Fruit fly (Drosophila melanogaster) whole organism, prepupa: ENCODE measurements around the gene Orc5.

Source experiments
- Blimp-1 ChIP-seq: fragments of 200-800 bp; sonication (Bioruptor generic); optimal IDR thresholded peaks from 3 replicates; lab custom pipeline; 2017; ENCODE audit warnings: missing biosample characterization, missing genetic modification characterization, mild to moderate bottlenecking, moderate library complexity, missing genetic modification reagents
- CG10631 ChIP-seq: fragments of 200-800 bp; sonication (Bioruptor generic); optimal IDR thresholded peaks from 2 replicates; lab custom pipeline; 2016; ENCODE audit warnings: missing biosample characterization, missing genetic modification characterization
- CG10669 ChIP-seq: fragments of 200-800 bp; sonication (Bioruptor generic); optimal IDR thresholded peaks from 3 replicates; lab custom pipeline; 2018; ENCODE audit warnings: missing biosample characterization, mild to moderate bottlenecking, missing genetic modification characterization, moderate library complexity
- CG11294 ChIP-seq: fragments of 200-800 bp; sonication (Bioruptor generic); IDR thresholded peaks from 2 replicates; pipeline ENCODE4 v1.3.6; 2022; ENCODE audit warnings: missing biosample characterization, missing genetic modification characterization
- CG11762 ChIP-seq: fragments of 200-800 bp; sonication (Bioruptor generic); optimal IDR thresholded peaks from 3 replicates; lab custom pipeline; 2016; ENCODE audit warnings: missing biosample characterization, missing genetic modification characterization; ENCODE audit not compliant: insufficient read depth
- CG31627 ChIP-seq: fragments of 200-800 bp; sonication (Bioruptor generic); optimal IDR thresholded peaks from 3 replicates; lab custom pipeline; 2016; ENCODE audit warnings: missing biosample characterization, missing genetic modification characterization
- CG32006 ChIP-seq: fragments of 200-800 bp; sonication (Bioruptor generic); optimal IDR thresholded peaks from 3 replicates; lab custom pipeline; 2017; ENCODE audit warnings: missing biosample characterization, mild to moderate bottlenecking, missing genetic modification characterization
- CG3919 ChIP-seq: fragments of 200-800 bp; sonication (Bioruptor generic); optimal IDR thresholded peaks from 3 replicates; lab custom pipeline; 2016; ENCODE audit warnings: missing biosample characterization, missing genetic modification characterization
- CG4318 ChIP-seq: fragments of 200-800 bp; sonication (Bioruptor generic); optimal IDR thresholded peaks from 3 replicates; lab custom pipeline; 2017; ENCODE audit warnings: missing biosample characterization, mild to moderate bottlenecking, missing genetic modification characterization
- CG6163 ChIP-seq: fragments of 200-800 bp; sonication (Bioruptor generic); IDR thresholded peaks from 3 replicates; pipeline ENCODE4 v1.3.6; 2022; ENCODE audit warnings: missing biosample characterization, missing genetic modification characterization
- CG6276 ChIP-seq: fragments of 200-800 bp; sonication (Bioruptor generic); optimal IDR thresholded peaks from 2 replicates; lab custom pipeline; 2017; ENCODE audit warnings: missing biosample characterization, mild to moderate bottlenecking, missing genetic modification characterization
- CG6792 ChIP-seq: fragments of 200-800 bp; sonication (Bioruptor generic); optimal IDR thresholded peaks from 3 replicates; lab custom pipeline; 2016; ENCODE audit warnings: missing biosample characterization, missing genetic modification characterization
- CG6808 ChIP-seq: fragments of 200-800 bp; sonication (Bioruptor generic); optimal IDR thresholded peaks from 3 replicates; lab custom pipeline; 2017; ENCODE audit warnings: missing biosample characterization, missing genetic modification characterization, mild to moderate bottlenecking, moderate library complexity, missing genetic modification reagents
- CG6854 ChIP-seq: fragments of 200-800 bp; sonication (Bioruptor generic); optimal IDR thresholded peaks from 2 replicates; lab custom pipeline; 2017; ENCODE audit warnings: missing biosample characterization, mild to moderate bottlenecking, missing genetic modification characterization
- CG8319 ChIP-seq: fragments of 200-800 bp; sonication (Bioruptor generic); optimal IDR thresholded peaks from 3 replicates; lab custom pipeline; 2016; ENCODE audit warnings: missing biosample characterization, missing genetic modification characterization
- CG8632 ChIP-seq: fragments of 200-800 bp; sonication (Bioruptor generic); optimal IDR thresholded peaks from 3 replicates; lab custom pipeline; 2016; ENCODE audit warnings: missing biosample characterization, missing genetic modification characterization
- Eip93F ChIP-seq: fragments of 200-800 bp; sonication (Bioruptor generic); optimal IDR thresholded peaks from 2 replicates; lab custom pipeline; 2016; ENCODE audit warnings: missing biosample characterization, mild to moderate bottlenecking, missing genetic modification characterization
- Ets96B ChIP-seq: fragments of 200-800 bp; optimal IDR thresholded peaks from 2 replicates; lab custom pipeline; 2019; ENCODE audit warnings: missing biosample characterization, mild to moderate bottlenecking, missing genetic modification characterization, moderate library complexity
- Hr38 ChIP-seq: sonication (Bioruptor generic); optimal IDR thresholded peaks from 2 replicates; lab custom pipeline; 2016; ENCODE audit warnings: missing biosample characterization, missing genetic modification characterization
- Hr39 ChIP-seq: fragments of 200-800 bp; sonication (Bioruptor generic); optimal IDR thresholded peaks from 2 replicates; lab custom pipeline; 2016; ENCODE audit warnings: missing biosample characterization, missing genetic modification characterization
- Hr4 ChIP-seq: fragments of 200-800 bp; sonication (Bioruptor generic); optimal IDR thresholded peaks from 3 replicates; lab custom pipeline; 2016; ENCODE audit warnings: missing biosample characterization, missing genetic modification characterization
- Lpt ChIP-seq: fragments of 200-800 bp; sonication (Bioruptor generic); optimal IDR thresholded peaks from 3 replicates; lab custom pipeline; 2016; ENCODE audit warnings: missing biosample characterization, missing genetic modification characterization
- Smox ChIP-seq: fragments of 200-800 bp; sonication (Bioruptor generic); optimal IDR thresholded peaks from 3 replicates; lab custom pipeline; 2016; ENCODE audit warnings: missing biosample characterization, missing genetic modification characterization
- Sox14 ChIP-seq: fragments of 200-800 bp; sonication (Bioruptor generic); optimal IDR thresholded peaks from 3 replicates; lab custom pipeline; 2016; ENCODE audit warnings: missing biosample characterization, missing genetic modification characterization
- Sox15 ChIP-seq: fragments of 200-800 bp; sonication (Bioruptor generic); optimal IDR thresholded peaks from 3 replicates; lab custom pipeline; 2016; ENCODE audit warnings: missing biosample characterization, missing genetic modification characterization
- achi ChIP-seq: fragments of 200-800 bp; sonication (Bioruptor generic); optimal IDR thresholded peaks from 3 replicates; lab custom pipeline; 2016; ENCODE audit warnings: missing biosample characterization, missing genetic modification characterization
- acj6 ChIP-seq: fragments of 200-800 bp; sonication (Bioruptor generic); optimal IDR thresholded peaks from 3 replicates; lab custom pipeline; 2016; ENCODE audit warnings: missing biosample characterization, missing genetic modification characterization
- eg ChIP-seq: fragments of 200-800 bp; sonication (Bioruptor generic); IDR thresholded peaks from 3 replicates; pipeline ENCODE4 v1.3.6; 2022; ENCODE audit warnings: missing biosample characterization, missing genetic modification characterization
- esn ChIP-seq: fragments of 200-800 bp; sonication (Bioruptor generic); optimal IDR thresholded peaks from 2 replicates; lab custom pipeline; 2016; ENCODE audit warnings: missing biosample characterization, mild to moderate bottlenecking, missing genetic modification characterization, moderate library complexity
- fd59A ChIP-seq: fragments of 200-800 bp; sonication (Bioruptor generic); optimal IDR thresholded peaks from 2 replicates; lab custom pipeline; 2017; ENCODE audit warnings: missing biosample characterization, mild to moderate bottlenecking, missing genetic modification characterization, missing genetic modification reagents
- fd85E ChIP-seq: fragments of 200-800 bp; sonication (Bioruptor generic); optimal IDR thresholded peaks from 3 replicates; lab custom pipeline; 2016; ENCODE audit warnings: missing biosample characterization, missing genetic modification characterization
- fkh ChIP-seq: fragments of 200-800 bp; sonication (Bioruptor generic); optimal IDR thresholded peaks from 3 replicates; lab custom pipeline; 2017; ENCODE audit warnings: missing biosample characterization, mild to moderate bottlenecking, missing genetic modification characterization, moderate library complexity
- net ChIP-seq: fragments of 200-800 bp; sonication (Bioruptor generic); optimal IDR thresholded peaks from 3 replicates; lab custom pipeline; 2016; ENCODE audit warnings: missing biosample characterization, missing genetic modification characterization
- pdm3 ChIP-seq: fragments of 200-800 bp; sonication (Bioruptor generic); optimal IDR thresholded peaks from 3 replicates; lab custom pipeline; 2016; ENCODE audit warnings: missing biosample characterization, missing genetic modification characterization
- salr ChIP-seq, 2 experiments: fragments of 200-800 bp; sonication (Bioruptor generic); optimal IDR thresholded peaks; 3 replicates each; lab custom pipeline; 2016 to 2018; ENCODE audit warnings: missing biosample characterization in 2 of 2, missing genetic modification characterization in 2 of 2, mild to moderate bottlenecking in 1 of 2
- spab ChIP-seq: fragments of 200-800 bp; sonication (Bioruptor generic); optimal IDR thresholded peaks from 2 replicates; lab custom pipeline; 2017; ENCODE audit warnings: missing biosample characterization, mild to moderate bottlenecking, missing genetic modification characterization, missing genetic modification reagents
- ss ChIP-seq, 2 experiments: fragments of 200-800 bp; sonication (Bioruptor generic); optimal IDR thresholded peaks; 2 replicates in 1 of 2; 3 replicates in 1 of 2; lab custom pipeline; 2017 to 2018; ENCODE audit warnings: mild to moderate bottlenecking in 2 of 2, missing biosample characterization in 2 of 2, missing genetic modification characterization in 2 of 2, moderate library complexity in 1 of 2
- svp ChIP-seq: fragments of 200-800 bp; sonication (Bioruptor generic); peaks from one replicate; lab custom pipeline; 2016; ENCODE audit warnings: missing biosample characterization, missing genetic modification characterization
- vri ChIP-seq: fragments of 200-800 bp; sonication (Bioruptor generic); optimal IDR thresholded peaks from 3 replicates; lab custom pipeline; 2016; ENCODE audit warnings: missing biosample characterization, mild to moderate bottlenecking, missing genetic modification characterization

The Orc5 gene

DNA sequence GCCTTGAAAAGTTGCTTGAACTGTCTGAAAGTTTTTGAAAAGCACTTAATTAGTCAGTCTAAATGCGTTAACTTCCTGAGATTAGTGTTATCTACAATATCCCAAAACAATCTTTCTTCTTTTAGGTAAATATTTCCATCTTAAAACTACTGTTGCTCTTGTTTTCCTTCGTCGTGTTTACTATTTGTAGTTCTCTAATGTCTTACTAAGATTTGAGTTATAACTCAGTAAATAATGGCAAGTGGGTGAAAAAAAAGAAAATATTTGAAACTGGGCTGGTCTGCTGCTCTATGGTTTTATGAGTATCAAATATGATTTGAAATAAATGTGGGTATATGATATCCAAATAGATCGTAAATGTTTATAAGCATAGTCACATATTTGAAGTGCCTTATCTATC, 28.5 kb upstream of the Orc5 start:
- TF ChIP-seq Hr38 (GFP tag; lab: Kevin White, UChicago) (no peak), esn (GFP tag; lab: Kevin White, UChicago) (no peak), Blimp-1 (GFP tag; lab: Kevin White, UChicago) (no peak), CG6792 (GFP tag; lab: Kevin White, UChicago) (no peak), CG3919 (GFP tag; lab: Kevin White, UChicago) (no peak), ss (GFP tag; optimal IDR thresholded peaks at IDR 0.05; lab: Kevin White, UChicago) (no peak), CG31627 (GFP tag; lab: Kevin White, UChicago) (no peak), fkh (peak; percentile 42)

DNA sequence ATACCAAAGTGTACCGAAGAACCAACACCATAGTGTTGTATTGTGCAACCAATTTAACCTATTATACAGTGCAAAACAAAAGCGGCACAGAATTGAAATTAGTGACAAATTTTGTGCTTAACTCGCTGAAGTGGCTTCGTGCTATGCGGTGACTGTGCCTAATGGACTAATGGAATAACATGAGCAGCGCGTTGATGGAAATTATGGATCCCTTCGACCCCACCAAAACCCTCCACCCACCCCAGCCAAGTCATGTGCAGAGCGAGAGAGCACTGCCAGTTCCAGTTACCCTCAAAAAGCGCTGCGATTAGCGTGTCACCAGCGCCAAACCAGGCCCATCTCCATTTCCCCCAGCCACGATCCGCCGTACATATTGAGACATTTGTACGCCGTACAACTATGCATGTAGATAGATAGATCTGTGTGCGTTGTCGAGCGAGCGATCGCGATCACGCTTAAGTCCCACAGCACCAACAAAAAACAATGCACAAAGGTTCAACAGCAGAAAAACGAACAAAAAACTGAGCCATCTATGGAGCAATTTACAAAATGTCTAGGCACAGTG, 27.5 kb upstream of the Orc5 start:
- TF ChIP-seq pdm3 (GFP tag; lab: Kevin White, UChicago) = no peak
- TF ChIP-seq achi (GFP tag; lab: Kevin White, UChicago) = no peak
- no peak for TF ChIP-seq CG6276 (GFP tag; lab: Kevin White, UChicago)
- TF ChIP-seq CG10631 (GFP tag; lab: Kevin White, UChicago) = no peak
- TF ChIP-seq Hr39 (GFP tag; lab: Kevin White, UChicago) = no peak
- TF ChIP-seq CG6163 (GFP tag; lab: Robert Waterston, UW) = no peak
- TF ChIP-seq eg (GFP tag; lab: Robert Waterston, UW) = no peak
- no peak for TF ChIP-seq acj6
- no peak for TF ChIP-seq Eip93F
- no peak for TF ChIP-seq fd85E (GFP tag; lab: Kevin White, UChicago)
- TF ChIP-seq fd59A = no peak
- no peak for TF ChIP-seq Blimp-1 (GFP tag; lab: Kevin White, UChicago)

- peak; percentile 12 for TF ChIP-seq fkh
- peak; percentile 33; the same call in 1 of the 3 replicates for TF ChIP-seq eg (GFP tag; lab: Robert Waterston, UW)
- no peak for TF ChIP-seq CG4318 (GFP tag; lab: Kevin White, UChicago)
- TF ChIP-seq CG10631 (GFP tag; lab: Kevin White, UChicago) = no peak
Measured at dm6 chr2L:13803032-13803661, 26.5 kb upstream of the Orc5 start, which contains the start of gene CAH1. CAH1 (plus strand) TSS chr2L:13803626.

- TF ChIP-seq CG6276 (GFP tag; lab: Kevin White, UChicago) = peak; percentile 19
- no peak for TF ChIP-seq Sox14 (GFP tag; lab: Kevin White, UChicago)
- no peak for TF ChIP-seq fd59A
- no peak for TF ChIP-seq CG8632 (GFP tag; lab: Kevin White, UChicago)
- TF ChIP-seq pdm3 (GFP tag; lab: Kevin White, UChicago) = no peak
- no peak for TF ChIP-seq Lpt
- no peak for TF ChIP-seq CG10631 (GFP tag; lab: Kevin White, UChicago)
- peak; percentile 41 for TF ChIP-seq CG6854 (GFP tag; lab: Kevin White, UChicago)
- no peak for TF ChIP-seq svp (GFP tag; lab: Kevin White, UChicago)
- no peak for TF ChIP-seq salr (GFP tag; optimal IDR thresholded peaks at IDR 0.05; lab: Kevin White, UChicago)
- no peak for TF ChIP-seq CG6163 (GFP tag; lab: Robert Waterston, UW)
- TF ChIP-seq CG3919 (GFP tag; lab: Kevin White, UChicago) = no peak
- no peak for TF ChIP-seq Ets96B (tag; lab: Kevin White, UChicago)
- peak; percentile 10 for TF ChIP-seq CG6808 (GFP tag; lab: Kevin White, UChicago)
- no peak for TF ChIP-seq Hr4
- TF ChIP-seq CG31627 (GFP tag; lab: Kevin White, UChicago) = no peak
- no peak for TF ChIP-seq CG8319 (GFP tag; lab: Kevin White, UChicago)
- no peak for TF ChIP-seq CG11762 (GFP tag; lab: Kevin White, UChicago)
- TF ChIP-seq spab (GFP tag; lab: Kevin White, UChicago) = no peak
- TF ChIP-seq ss (GFP tag; optimal IDR thresholded peaks at IDR 0.05; lab: Kevin White, UChicago) = peak in 1 of 2 experiments; percentile 16
- TF ChIP-seq CG11294 (GFP tag; lab: Robert Waterston, UW) = no peak
- no peak for TF ChIP-seq Sox15
- TF ChIP-seq fkh = peak; percentile 28
- TF ChIP-seq CG4318 (GFP tag; lab: Kevin White, UChicago) = no peak
- TF ChIP-seq CG10669 = no peak
- no peak for TF ChIP-seq achi (GFP tag; lab: Kevin White, UChicago)
- peak; percentile 38 for TF ChIP-seq vri (GFP tag; lab: Kevin White, UChicago)
- TF ChIP-seq net (GFP tag; lab: Kevin White, UChicago) = peak; percentile 0
- TF ChIP-seq Smox (GFP tag; lab: Kevin White, UChicago) = no peak
- no peak for TF ChIP-seq CG32006 (GFP tag; lab: Kevin White, UChicago)
- no peak for TF ChIP-seq Hr39 (GFP tag; lab: Kevin White, UChicago)
- TF ChIP-seq eg (GFP tag; lab: Robert Waterston, UW) = peak; percentile 9; the same call in 1 of the 3 replicates
- TF ChIP-seq Blimp-1 (GFP tag; lab: Kevin White, UChicago) = peak; percentile 28
- no peak for TF ChIP-seq acj6
Measured at dm6 chr2L:13803805-13804560, 25.7 kb upstream of the Orc5 start.
